Fruit fly (Drosophila melanogaster) S2 (cell line): ENCODE data around the gene Sema5c.

Experiments
- CG8478 ChIP-seq: fragments of >200 bp; optimal IDR thresholded peaks from 2 replicates; lab custom pipeline; 2018
- CTCF ChIP-seq, 2 experiments: fragments of >200 bp; optimal IDR thresholded peaks; 2 replicates each; lab custom pipeline; 2018

The Sema5c gene

dm6 chr3L:12072388-12072787, 9.2 kb downstream of the Sema5c start:
- TF ChIP-seq CTCF (optimal IDR thresholded peaks at IDR 0.05; lab: Kevin White, UChicago) (no peak), CG8478 (lab: Kevin White, UChicago) (no peak)

DNA sequence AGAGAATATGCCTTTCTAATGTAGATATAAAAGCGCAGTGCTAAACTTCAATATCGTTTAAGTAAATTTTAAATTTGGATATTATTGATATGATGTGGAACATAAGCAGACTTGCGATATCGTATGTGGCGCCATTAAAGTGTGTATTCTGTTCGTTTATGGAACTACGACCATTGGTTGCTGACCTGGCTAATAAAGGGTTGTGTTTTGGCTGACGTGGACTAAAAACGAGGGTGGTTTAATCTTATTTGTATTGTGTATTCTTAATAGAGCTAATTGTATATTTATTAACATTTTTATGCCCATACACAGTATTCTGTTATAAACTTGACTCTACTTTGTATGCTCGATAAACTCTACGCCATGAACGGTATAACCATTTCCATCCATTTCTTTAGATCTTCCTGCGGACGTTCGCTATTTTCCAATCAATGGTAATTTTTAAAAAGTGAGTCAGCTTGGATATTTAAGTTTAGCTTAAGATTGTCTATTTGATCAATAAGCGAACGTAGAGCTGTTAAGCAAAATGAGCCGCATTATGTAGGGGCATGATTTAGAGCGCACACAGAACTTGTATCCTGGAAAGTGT, 14.8 kb downstream of the Sema5c start:
- TF ChIP-seq CG8478 (lab: Kevin White, UChicago): no peak
- TF ChIP-seq CTCF (optimal IDR thresholded peaks at IDR 0.05; lab: Kevin White, UChicago): peak; percentile 94 to 95

- no peak for TF ChIP-seq CTCF (optimal IDR thresholded peaks at IDR 0.05; lab: Kevin White, UChicago)
- TF ChIP-seq CG8478 (lab: Kevin White, UChicago): no peak
Measured at dm6 chr3L:12064759-12065158, 16.9 kb downstream of the Sema5c start, which contains the start of gene rols. TSS of gene rols (minus strand) at chr3L:12064859.

dm6 chr3L:12063442-12064080, 18.1 kb downstream of the Sema5c start:
- TF ChIP-seq CG8478 (lab: Kevin White, UChicago) (no peak), CTCF (optimal IDR thresholded peaks at IDR 0.05; lab: Kevin White, UChicago) (no peak)

DNA sequence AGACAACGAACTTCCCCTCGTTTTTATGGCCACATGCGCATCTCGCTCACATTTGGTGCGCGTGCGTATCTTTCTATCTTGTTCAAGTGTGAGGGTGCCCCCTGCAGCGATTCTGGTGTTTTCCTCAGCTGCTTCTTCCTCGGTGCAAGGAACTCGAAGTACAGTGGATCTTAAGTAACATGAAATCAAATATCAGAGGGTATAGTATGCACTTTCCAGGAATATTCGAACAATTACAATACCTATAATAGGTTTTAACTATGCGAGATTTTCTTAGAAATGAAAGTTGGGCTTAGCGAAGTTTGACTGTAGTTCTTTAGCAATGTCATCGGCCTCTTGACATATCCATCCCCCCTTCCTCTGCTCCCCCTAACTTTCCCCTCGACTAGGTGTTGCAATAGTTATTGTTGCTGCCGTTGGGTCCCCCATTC, 18.8 kb downstream of the Sema5c start:
- TF ChIP-seq CG8478 (lab: Kevin White, UChicago) (no peak), CTCF (optimal IDR thresholded peaks at IDR 0.05; lab: Kevin White, UChicago) (no peak)

dm6 chr3L:12062219-12062618, 19.4 kb downstream of the Sema5c start:
- TF ChIP-seq CTCF (optimal IDR thresholded peaks at IDR 0.05; lab: Kevin White, UChicago): no peak
- TF ChIP-seq CG8478 (lab: Kevin White, UChicago): no peak

DNA sequence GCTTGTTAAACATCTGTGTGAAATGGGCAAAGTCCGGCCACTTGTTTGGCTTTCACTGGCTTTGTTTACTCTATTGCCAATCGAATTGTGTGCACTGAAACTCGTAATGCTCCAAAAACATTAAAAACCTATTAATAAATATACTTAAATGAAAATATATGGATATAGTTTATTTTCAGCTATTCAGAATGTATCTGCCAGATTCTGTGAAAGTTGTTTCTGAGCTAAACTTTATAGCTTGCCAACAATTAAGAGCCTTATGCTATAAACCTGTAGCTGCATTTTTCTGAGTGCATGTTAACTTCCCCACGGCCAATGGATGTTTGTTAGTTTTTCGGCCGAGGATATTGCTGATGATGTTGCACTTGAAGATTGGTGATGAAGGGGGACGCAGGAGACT, 21.5 kb downstream of the Sema5c start:
- TF ChIP-seq CTCF (optimal IDR thresholded peaks at IDR 0.05; lab: Kevin White, UChicago) (no peak), CG8478 (lab: Kevin White, UChicago) (no peak)

DNA sequence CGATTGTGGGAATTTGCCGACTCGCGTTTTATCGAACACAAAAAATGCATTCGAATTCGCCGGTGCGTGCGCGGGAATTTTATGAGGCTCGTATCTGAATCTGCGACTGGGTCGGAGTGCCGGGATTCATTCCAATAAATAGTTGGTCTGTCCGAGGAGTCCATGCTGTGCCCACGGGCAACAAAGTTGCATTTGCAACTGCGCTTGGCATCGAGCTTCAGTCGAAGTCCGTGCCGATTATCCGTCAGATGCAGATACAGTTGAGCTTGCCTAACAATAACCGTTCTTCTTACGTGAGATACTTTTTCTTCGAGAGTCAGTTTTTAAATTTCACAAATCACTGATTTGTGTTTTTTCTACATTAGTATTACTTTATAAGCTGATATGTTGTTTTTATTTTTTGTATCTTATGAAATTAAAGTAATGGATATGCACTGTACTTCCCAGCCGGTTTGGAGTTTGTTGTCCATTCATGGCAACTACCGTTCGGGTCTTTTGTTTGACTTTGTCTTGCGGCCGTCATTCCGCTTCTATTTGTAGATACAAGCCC, 23.3 kb downstream of the Sema5c start:
- TF ChIP-seq CG8478 (lab: Kevin White, UChicago) (no peak), CTCF (optimal IDR thresholded peaks at IDR 0.05; lab: Kevin White, UChicago) (no peak)

dm6 chr3L:12057585-12057984, 24.0 kb downstream of the Sema5c start:
- TF ChIP-seq CTCF (optimal IDR thresholded peaks at IDR 0.05; lab: Kevin White, UChicago) (no peak), CG8478 (lab: Kevin White, UChicago) (no peak)

- TF ChIP-seq CG8478 (lab: Kevin White, UChicago): no peak
- no peak for TF ChIP-seq CTCF (optimal IDR thresholded peaks at IDR 0.05; lab: Kevin White, UChicago)
Measured at dm6 chr3L:12056286-12057178, 25.1 kb downstream of the Sema5c start.

- TF ChIP-seq CTCF (optimal IDR thresholded peaks at IDR 0.05; lab: Kevin White, UChicago) (no peak), CG8478 (lab: Kevin White, UChicago) (no peak)
Measured at dm6 chr3L:12053695-12054094, 27.9 kb downstream of the Sema5c start.

DNA sequence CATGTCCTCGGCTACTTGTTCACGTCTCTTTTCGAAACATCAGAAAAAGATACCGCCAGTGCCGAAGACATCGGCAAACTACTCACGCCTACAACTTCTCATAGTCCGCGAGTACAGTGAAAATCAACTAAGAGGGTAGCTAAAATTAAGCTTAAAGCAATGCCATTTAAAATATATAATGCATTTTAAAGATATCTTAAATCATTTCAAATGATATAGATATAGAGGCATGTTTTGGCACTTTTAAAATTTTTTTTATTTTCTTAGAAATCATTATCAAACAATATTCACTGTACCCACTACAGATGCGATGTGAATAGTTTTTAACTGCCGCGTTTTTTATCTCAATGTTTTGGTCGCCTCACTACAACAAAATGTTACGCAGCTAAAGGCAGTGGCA, 31.0 kb downstream of the Sema5c start:
- no peak for TF ChIP-seq CTCF (optimal IDR thresholded peaks at IDR 0.05; lab: Kevin White, UChicago)

DNA sequence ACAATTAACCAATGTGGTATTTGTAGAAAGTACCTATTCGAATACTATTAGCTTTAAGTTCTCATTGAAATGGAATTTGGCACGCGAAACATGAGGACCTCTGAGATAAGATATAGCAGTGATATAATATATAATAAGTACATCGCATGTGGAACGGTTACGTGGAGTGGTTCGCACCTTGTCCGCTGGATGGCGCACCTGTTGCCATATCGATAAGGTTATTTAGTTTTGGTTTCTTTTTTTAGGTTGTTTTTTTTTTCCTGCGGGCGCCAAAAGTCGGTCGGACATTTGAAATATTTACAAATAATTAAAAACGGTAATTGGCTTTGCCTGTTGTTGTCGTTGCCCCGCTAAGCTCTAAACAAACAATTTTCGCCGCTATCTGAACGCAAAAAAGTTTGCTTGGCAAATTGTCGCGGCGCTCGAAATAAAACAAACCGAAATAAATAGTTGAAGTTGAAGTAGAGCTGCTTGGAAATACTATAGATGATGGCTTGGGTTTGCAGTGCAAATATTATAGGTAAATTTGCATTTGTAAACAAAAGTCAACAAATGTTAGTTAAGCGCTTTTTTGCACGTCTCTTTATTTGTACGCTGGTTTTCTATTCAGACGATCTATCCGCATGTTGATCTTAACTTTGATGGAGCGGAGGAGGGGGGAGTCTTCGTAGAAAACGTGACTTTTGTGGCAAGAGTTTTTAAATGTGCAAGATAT, 31.9 kb downstream of the Sema5c start:
- peak; percentile 71 to 83 for TF ChIP-seq CTCF (optimal IDR thresholded peaks at IDR 0.05; lab: Kevin White, UChicago)
- no peak for TF ChIP-seq CG8478 (lab: Kevin White, UChicago)

dm6 chr3L:12045443-12045842, 36.2 kb downstream of the Sema5c start:
- TF ChIP-seq CTCF (optimal IDR thresholded peaks at IDR 0.05; lab: Kevin White, UChicago) (no peak), CG8478 (lab: Kevin White, UChicago) (no peak)
